Worm (Caenorhabditis elegans) whole organism, mixed stage, embryonic: ENCODE results near the gene let-754.

Experiments
- M03D4.4 ChIP-seq: sonication (generic microtip); optimal IDR thresholded peaks from 2 replicates; lab custom pipeline; 2017; ENCODE audit warnings: mild to moderate bottlenecking, missing genetic modification characterization, missing compliant biosample characterization
- blmp-1 ChIP-seq: fragments of 150-350 bp; optimal IDR thresholded peaks from 2 replicates; lab custom pipeline; 2014; ENCODE audit warnings: missing biosample characterization, missing genetic modification characterization
- ceh-39 ChIP-seq: fragments of 150-350 bp; optimal IDR thresholded peaks from 2 replicates; lab custom pipeline; 2014; ENCODE audit warnings: missing biosample characterization, missing genetic modification characterization
- ceh-43 ChIP-seq: fragments of 200-800 bp; sonication (Bioruptor generic); optimal IDR thresholded peaks from 2 replicates; lab custom pipeline; 2018; ENCODE audit warnings: mild to moderate bottlenecking, missing genetic modification characterization, moderate library complexity, missing compliant biosample characterization
- ceh-83 ChIP-seq: fragments of 200-800 bp; sonication (Bioruptor generic); optimal IDR thresholded peaks from 2 replicates; lab custom pipeline; 2018; ENCODE audit warnings: mild to moderate bottlenecking, missing genetic modification characterization, missing compliant biosample characterization
- ces-1 ChIP-seq: fragments of 150-350 bp; optimal IDR thresholded peaks from 2 replicates; lab custom pipeline; 2014; ENCODE audit warnings: missing biosample characterization, missing genetic modification reagents, missing genetic modification characterization
- cnd-1 ChIP-seq: fragments of 200-800 bp; sonication (Bioruptor generic); optimal IDR thresholded peaks from 2 replicates; lab custom pipeline; 2018; ENCODE audit warnings: mild to moderate bottlenecking, missing genetic modification characterization, missing compliant biosample characterization
- drap-1 ChIP-seq: fragments of 200-800 bp; sonication (Bioruptor generic); optimal IDR thresholded peaks from 3 replicates; lab custom pipeline; 2018; ENCODE audit warnings: mild to moderate bottlenecking, missing genetic modification characterization, missing compliant biosample characterization
- elt-3 ChIP-seq: fragments of 150-350 bp; optimal IDR thresholded peaks from 2 replicates; lab custom pipeline; 2014; ENCODE audit warnings: missing biosample characterization, missing genetic modification characterization
- flh-1 ChIP-seq: fragments of 200-800 bp; sonication (Bioruptor generic); optimal IDR thresholded peaks from 2 replicates; lab custom pipeline; 2018; ENCODE audit warnings: mild to moderate bottlenecking, missing genetic modification characterization, moderate library complexity, missing compliant biosample characterization
- ham-2 ChIP-seq: fragments of 200-800 bp; sonication (Bioruptor generic); optimal IDR thresholded peaks from 2 replicates; lab custom pipeline; 2018; ENCODE audit warnings: mild to moderate bottlenecking, missing genetic modification characterization, missing compliant biosample characterization
- hlh-1 ChIP-seq: fragments of 150-350 bp; optimal IDR thresholded peaks from 2 replicates; lab custom pipeline; 2014; ENCODE audit warnings: missing biosample characterization, missing genetic modification reagents, missing genetic modification characterization
- lin-13 ChIP-seq: fragments of 150-350 bp; optimal IDR thresholded peaks from 2 replicates; lab custom pipeline; 2014; ENCODE audit warnings: missing biosample characterization, missing genetic modification characterization
- lin-32 ChIP-seq: fragments of 200-800 bp; sonication (Bioruptor generic); optimal IDR thresholded peaks from 2 replicates; lab custom pipeline; 2018; ENCODE audit warnings: mild to moderate bottlenecking, missing genetic modification characterization, missing compliant biosample characterization
- lsy-2 ChIP-seq: fragments of 150-350 bp; optimal IDR thresholded peaks from 2 replicates; lab custom pipeline; 2014; ENCODE audit warnings: missing biosample characterization, missing genetic modification characterization
- mab-5 ChIP-seq: fragments of 150-350 bp; optimal IDR thresholded peaks from 2 replicates; lab custom pipeline; 2014; ENCODE audit warnings: missing biosample characterization, missing genetic modification characterization
- mep-1 ChIP-seq: fragments of 150-350 bp; optimal IDR thresholded peaks from 2 replicates; lab custom pipeline; 2017; ENCODE audit warnings: missing biosample characterization, missing genetic modification reagents, missing genetic modification characterization, inconsistent platforms
- mls-2 ChIP-seq: sonication (generic microtip); optimal IDR thresholded peaks from 2 replicates; lab custom pipeline; 2016; ENCODE audit warnings: mild to moderate bottlenecking, missing genetic modification characterization, moderate library complexity, missing compliant biosample characterization
- nhr-2 ChIP-seq: fragments of 150-350 bp; optimal IDR thresholded peaks from 2 replicates; lab custom pipeline; 2014; ENCODE audit warnings: missing biosample characterization, missing genetic modification characterization
- nhr-237 ChIP-seq: fragments of 150-350 bp; optimal IDR thresholded peaks from 2 replicates; lab custom pipeline; 2014; ENCODE audit warnings: missing biosample characterization, missing genetic modification characterization
- nhr-76 ChIP-seq: sonication (generic microtip); optimal IDR thresholded peaks from 2 replicates; lab custom pipeline; 2017; ENCODE audit warnings: missing biosample characterization, missing genetic modification characterization
- snpc-4 ChIP-seq: fragments of 150-350 bp; optimal IDR thresholded peaks from 2 replicates; lab custom pipeline; 2014; ENCODE audit warnings: missing biosample characterization, missing genetic modification characterization
- sptf-1 ChIP-seq: sonication (generic microtip); optimal IDR thresholded peaks from 2 replicates; lab custom pipeline; 2017; ENCODE audit warnings: mild to moderate bottlenecking, missing genetic modification characterization, moderate library complexity, missing compliant biosample characterization
- tbx-8 ChIP-seq: fragments of 200-800 bp; sonication (Bioruptor generic); optimal IDR thresholded peaks from 2 replicates; lab custom pipeline; 2018; ENCODE audit warnings: mild to moderate bottlenecking, missing genetic modification characterization, moderate library complexity, missing compliant biosample characterization
- unc-120 ChIP-seq: sonication (generic microtip); optimal IDR thresholded peaks from 2 replicates; lab custom pipeline; 2017; ENCODE audit warnings: missing genetic modification characterization, missing compliant biosample characterization; ENCODE audit not compliant: poor library complexity, severe bottlenecking
- unc-39 ChIP-seq: fragments of 150-350 bp; optimal IDR thresholded peaks from 2 replicates; lab custom pipeline; 2014; ENCODE audit warnings: missing biosample characterization, missing genetic modification characterization
- unc-62 ChIP-seq: fragments of 150-350 bp; optimal IDR thresholded peaks from 2 replicates; lab custom pipeline; 2014; ENCODE audit warnings: missing biosample characterization, missing genetic modification reagents, missing genetic modification characterization
- zip-8 ChIP-seq: fragments of 150-350 bp; optimal IDR thresholded peaks from 2 replicates; lab custom pipeline; 2014; ENCODE audit warnings: missing biosample characterization, missing genetic modification characterization
- ztf-11 ChIP-seq: fragments of 150-350 bp; optimal IDR thresholded peaks from 2 replicates; lab custom pipeline; 2014; ENCODE audit warnings: missing biosample characterization, missing genetic modification characterization

The let-754 gene

ce11 chrIII:7919823-7920222, 33.3 kb downstream of the let-754 start, which contains the start of gene C29E4.14:
Gene C29E4.14, plus strand, starts transcription at chrIII:7920123.
- TF ChIP-seq unc-62 (GFP tag; lab: Kevin White, UChicago), result no peak
- TF ChIP-seq cnd-1 (tag; lab: Kevin White, UChicago), result no peak
- TF ChIP-seq zip-8 (tag; lab: Kevin White, UChicago), result no peak
- no peak for TF ChIP-seq ceh-83
- no peak for TF ChIP-seq flh-1 (GFP tag; lab: Kevin White, UChicago)
- no peak for TF ChIP-seq mab-5 (tag; lab: Kevin White, UChicago)
- no peak for TF ChIP-seq ham-2 (GFP tag; lab: Kevin White, UChicago)
- TF ChIP-seq elt-3 (tag; lab: Kevin White, UChicago), result no peak
- TF ChIP-seq tbx-8 (GFP tag; lab: Kevin White, UChicago), result no peak
- no peak for TF ChIP-seq lin-32
- TF ChIP-seq lin-13, result no peak
- TF ChIP-seq M03D4.4 (tag; lab: Kevin White, UChicago), result no peak
- no peak for TF ChIP-seq nhr-2
- TF ChIP-seq nhr-76 (tag; lab: Kevin White, UChicago), result no peak
- TF ChIP-seq snpc-4 (tag; lab: Kevin White, UChicago), result no peak
- no peak for TF ChIP-seq unc-120
- TF ChIP-seq, all 35 proteins: peak for 0

DNA sequence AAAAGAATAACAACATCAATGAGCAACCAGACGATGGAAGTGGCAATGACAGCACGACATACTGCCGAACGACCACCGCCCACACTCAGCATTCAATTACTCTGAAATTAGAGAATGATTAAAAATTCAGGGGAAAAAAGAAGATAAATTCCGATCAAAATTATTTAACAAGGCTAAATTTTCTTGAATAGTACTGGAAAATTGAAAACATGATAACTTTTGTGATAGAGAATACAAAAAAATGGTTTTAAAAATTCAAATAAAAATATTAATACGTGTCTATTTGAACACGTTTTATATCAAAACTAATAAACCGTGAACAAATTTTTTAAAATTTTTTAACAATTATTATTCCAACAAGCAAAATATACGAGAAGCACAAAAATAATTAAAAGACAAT, 35.4 kb downstream of the let-754 start, which contains the start of gene gly-3:
Gene gly-3, minus strand, starts transcription at position 101 of the 400 bp plus-strand sequence.
- TF ChIP-seq ztf-11, result no peak
- TF ChIP-seq unc-39, result no peak
- no peak for TF ChIP-seq hlh-1 (tag; lab: Kevin White, UChicago)
- TF ChIP-seq nhr-237, result no peak
- TF ChIP-seq blmp-1 (tag; lab: Kevin White, UChicago), result no peak
- TF ChIP-seq ceh-43 (GFP tag; lab: Kevin White, UChicago), result no peak
- TF ChIP-seq flh-1 (GFP tag; lab: Kevin White, UChicago), result no peak
- no peak for TF ChIP-seq elt-3 (tag; lab: Kevin White, UChicago)
- no peak for TF ChIP-seq mep-1 (tag; lab: Kevin White, UChicago)
- TF ChIP-seq drap-1 (GFP tag; lab: Kevin White, UChicago), result no peak
- TF ChIP-seq ceh-39, result no peak
- no peak for TF ChIP-seq sptf-1 (tag; lab: Kevin White, UChicago)
- TF ChIP-seq snpc-4 (tag; lab: Kevin White, UChicago), result no peak
- no peak for TF ChIP-seq tbx-8 (GFP tag; lab: Kevin White, UChicago)
- TF ChIP-seq unc-62 (GFP tag; lab: Kevin White, UChicago), result no peak
- no peak for TF ChIP-seq zip-8 (tag; lab: Kevin White, UChicago)

DNA sequence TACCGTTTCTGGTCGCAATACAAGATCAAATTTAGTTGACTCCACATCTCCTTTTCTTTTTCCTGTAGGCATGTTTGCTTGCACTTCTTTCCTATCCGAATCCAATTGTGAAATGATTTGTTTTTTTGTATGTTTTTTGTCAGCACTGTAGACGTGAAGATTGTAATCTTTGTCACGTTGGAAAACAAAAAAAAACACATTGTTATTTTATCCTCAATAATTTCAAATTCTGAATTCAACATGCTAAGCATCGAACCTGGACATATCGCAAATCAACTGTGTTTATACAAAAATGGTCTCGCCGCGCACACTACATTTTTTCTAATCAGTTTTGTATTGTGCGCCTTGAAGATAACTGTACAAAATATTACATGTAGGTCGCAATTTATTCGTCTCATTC, 39.6 kb downstream of the let-754 start, which contains the start of gene ZK688.12:
Gene ZK688.12, minus strand, starts transcription at position 101 of the 400 bp plus-strand sequence.
- TF ChIP-seq M03D4.4 (tag; lab: Kevin White, UChicago), result no peak
- no peak for TF ChIP-seq unc-39
- no peak for TF ChIP-seq mab-5 (tag; lab: Kevin White, UChicago)
- no peak for TF ChIP-seq ces-1
- TF ChIP-seq nhr-76 (tag; lab: Kevin White, UChicago), result no peak

DNA sequence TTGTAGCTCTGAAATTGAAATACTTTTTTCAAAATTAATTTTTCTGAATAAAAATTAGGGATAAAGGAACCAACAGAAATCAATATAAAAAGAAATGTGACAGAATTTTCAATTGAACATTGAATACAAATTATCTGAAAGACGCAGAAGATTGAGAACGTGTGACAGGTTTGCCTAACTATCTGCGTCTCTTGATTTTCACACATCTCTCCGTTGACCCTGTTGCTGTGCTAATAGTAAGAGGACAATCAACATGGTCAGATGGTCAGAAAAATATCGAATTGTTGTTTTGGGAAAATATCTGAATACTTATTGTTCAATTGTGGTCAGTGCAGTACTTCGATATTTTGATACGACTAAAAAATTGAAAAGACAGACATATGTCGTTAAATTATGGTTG, 41.5 kb downstream of the let-754 start, which contains the start of gene ZK688.7:
Gene ZK688.7, minus strand, starts transcription at position 14 of the 400 bp plus-strand sequence.
- TF ChIP-seq snpc-4 (tag; lab: Kevin White, UChicago) (no peak), lin-32 (no peak), ceh-39 (peak; percentile 61), nhr-2 (peak; percentile 51), ztf-11 (no peak), unc-62 (GFP tag; lab: Kevin White, UChicago) (peak; percentile 12)

- TF ChIP-seq lsy-2 (tag; lab: Kevin White, UChicago) (no peak), unc-62 (GFP tag; lab: Kevin White, UChicago) (no peak), sptf-1 (tag; lab: Kevin White, UChicago) (no peak), ham-2 (GFP tag; lab: Kevin White, UChicago) (no peak), lin-13 (no peak), drap-1 (GFP tag; lab: Kevin White, UChicago) (no peak), M03D4.4 (tag; lab: Kevin White, UChicago) (no peak), mep-1 (tag; lab: Kevin White, UChicago) (no peak), ceh-39 (no peak)
- TF ChIP-seq, all 35 proteins: peak for 0
These were observed 43.8 kb downstream of the let-754 start, which contains the start of gene ZK688.1 for ce11 chrIII:7909263-7909662. Gene ZK688.1, plus strand, starts transcription at chrIII:7909563.

DNA sequence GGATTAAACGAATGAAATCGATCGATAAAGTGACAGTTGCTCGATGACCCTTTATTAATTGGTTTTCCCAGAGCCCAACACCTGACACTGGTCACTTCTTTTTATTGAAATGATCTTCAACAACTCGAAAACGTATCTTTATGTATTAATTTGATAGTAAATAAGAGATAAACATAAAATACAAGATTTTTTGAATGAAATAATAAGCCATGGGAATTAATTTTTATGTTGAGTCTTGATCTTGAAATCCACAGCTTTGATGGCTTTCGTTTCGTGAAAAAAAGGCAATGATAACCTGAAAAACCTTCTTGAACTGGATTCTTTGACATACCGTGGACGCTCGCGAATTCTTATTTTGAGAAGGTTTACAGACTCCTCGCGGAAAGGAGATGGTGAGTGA, 45.6 kb downstream of the let-754 start, which contains the start of gene pcp-5:
Gene pcp-5, minus strand, starts transcription at position 101 of the 400 bp plus-strand sequence.
- TF ChIP-seq ceh-39, result peak; percentile 45
- TF ChIP-seq unc-62 (GFP tag; lab: Kevin White, UChicago), result peak; percentile 28
- no peak for TF ChIP-seq unc-39
- no peak for TF ChIP-seq nhr-76 (tag; lab: Kevin White, UChicago)
- TF ChIP-seq mls-2 (tag; lab: Kevin White, UChicago), result no peak
- no peak for TF ChIP-seq sptf-1 (tag; lab: Kevin White, UChicago)
- peak; percentile 83 for TF ChIP-seq hlh-1 (tag; lab: Kevin White, UChicago)
